Fruit fly (Drosophila melanogaster) whole organism, embryonic: Measurements from ENCODE around the gene Zaf1.
A peak's percentile ranks its signal among the peaks of the same experiment; 100 is the strongest.

Source experiments
- Bdp1 ChIP-seq: fragments of 200-800 bp; sonication (Bioruptor generic); optimal IDR thresholded peaks from 3 replicates; lab custom pipeline; 2016; ENCODE audit warnings: missing biosample characterization, missing genetic modification characterization
- CG11723 ChIP-seq: fragments of 200-800 bp; sonication (Bioruptor generic); optimal IDR thresholded peaks from 2 replicates; lab custom pipeline; 2017; ENCODE audit warnings: missing biosample characterization, mild to moderate bottlenecking, missing genetic modification characterization
- CG15479 ChIP-seq: fragments of 200-800 bp; sonication (Bioruptor generic); optimal IDR thresholded peaks from 3 replicates; lab custom pipeline; 2019; ENCODE audit warnings: missing biosample characterization, mild to moderate bottlenecking, missing genetic modification characterization, moderate library complexity
- CG16863 ChIP-seq: fragments of 200-800 bp; sonication (Bioruptor generic); optimal IDR thresholded peaks from 3 replicates; lab custom pipeline; 2016; ENCODE audit warnings: missing biosample characterization, missing genetic modification characterization
- CG18476 ChIP-seq: fragments of 200-800 bp; sonication (Bioruptor generic); optimal IDR thresholded peaks from 2 replicates; lab custom pipeline; 2016; ENCODE audit warnings: missing biosample characterization, mild to moderate bottlenecking, missing genetic modification characterization
- CG18599 ChIP-seq: fragments of 200-800 bp; sonication (Bioruptor generic); optimal IDR thresholded peaks from 3 replicates; lab custom pipeline; 2017; ENCODE audit warnings: missing biosample characterization, missing genetic modification characterization, mild to moderate bottlenecking, moderate library complexity, missing genetic modification reagents
- CG2712 ChIP-seq: fragments of 200-800 bp; optimal IDR thresholded peaks from 3 replicates; lab custom pipeline; 2019; ENCODE audit warnings: missing biosample characterization, mild to moderate bottlenecking, missing genetic modification characterization, moderate library complexity
- CG30431 ChIP-seq: fragments of 200-800 bp; sonication (Bioruptor generic); optimal IDR thresholded peaks from 2 replicates; lab custom pipeline; 2017; ENCODE audit warnings: missing biosample characterization, missing genetic modification characterization
- CG32532 ChIP-seq: fragments of 200-800 bp; sonication (Bioruptor generic); IDR thresholded peaks from 2 replicates; pipeline ENCODE4 v1.3.6; 2022; ENCODE audit warnings: missing biosample characterization, missing genetic modification characterization
- CG32772 ChIP-seq: fragments of 200-800 bp; sonication (Bioruptor generic); IDR thresholded peaks from 2 replicates; pipeline ENCODE4 v1.3.6; 2022; ENCODE audit warnings: missing biosample characterization, missing genetic modification characterization
- CG6765 ChIP-seq: fragments of 200-800 bp; sonication (Bioruptor generic); optimal IDR thresholded peaks from 3 replicates; lab custom pipeline; 2017; ENCODE audit warnings: missing biosample characterization, mild to moderate bottlenecking, missing genetic modification characterization
- CG7987 ChIP-seq: fragments of 200-800 bp; sonication (Bioruptor generic); optimal IDR thresholded peaks from 2 replicates; lab custom pipeline; 2018; ENCODE audit warnings: missing biosample characterization, mild to moderate bottlenecking, missing genetic modification characterization, moderate library complexity
- CG8359 ChIP-seq: fragments of 200-800 bp; sonication (Bioruptor generic); optimal IDR thresholded peaks from 2 replicates; lab custom pipeline; 2017; ENCODE audit warnings: missing biosample characterization, mild to moderate bottlenecking, missing genetic modification characterization, borderline replicate concordance
- CG9727 ChIP-seq: fragments of 200-800 bp; sonication (Bioruptor generic); optimal IDR thresholded peaks from 3 replicates; lab custom pipeline; 2017; ENCODE audit warnings: missing biosample characterization, mild to moderate bottlenecking, missing genetic modification characterization
- GATAe ChIP-seq: fragments of 200-800 bp; sonication (Bioruptor generic); conservative IDR thresholded peaks from 2 replicates; pipeline ENCODE4 v1.3.6; 2022; ENCODE audit warnings: missing biosample characterization, missing genetic modification characterization
- Lim3 ChIP-seq: fragments of 200-800 bp; sonication (Bioruptor generic); IDR thresholded peaks from 2 replicates; pipeline ENCODE4 v1.3.6; 2022; ENCODE audit warnings: missing biosample characterization, missing genetic modification characterization
- MBD-R2 ChIP-seq: fragments of 200-800 bp; sonication (Bioruptor generic); IDR thresholded peaks from 2 replicates; pipeline ENCODE4 v1.3.6; 2022; ENCODE audit warnings: missing biosample characterization, missing genetic modification characterization
- NC2β ChIP-seq: fragments of 200-800 bp; sonication (Bioruptor generic); optimal IDR thresholded peaks from 2 replicates; lab custom pipeline; 2016; ENCODE audit warnings: missing biosample characterization, missing genetic modification characterization
- Nf-YB ChIP-seq: fragments of 200-800 bp; sonication (Bioruptor generic); optimal IDR thresholded peaks from 3 replicates; lab custom pipeline; 2019; ENCODE audit warnings: missing biosample characterization, mild to moderate bottlenecking, missing genetic modification characterization, moderate library complexity
- Scr ChIP-seq: fragments of 200-800 bp; sonication (Bioruptor generic); IDR thresholded peaks from 2 replicates; pipeline ENCODE4 v1.3.6; 2022; ENCODE audit warnings: missing biosample characterization, missing genetic modification characterization; ENCODE audit not compliant: partially characterized antibody
- Usf ChIP-seq: fragments of 200-800 bp; sonication (Bioruptor generic); optimal IDR thresholded peaks from 2 replicates; lab custom pipeline; 2017; ENCODE audit warnings: missing genotype, missing biosample characterization, missing genetic modification characterization
- ab ChIP-seq: fragments of 200-800 bp; sonication (Bioruptor generic); optimal IDR thresholded peaks from 2 replicates; lab custom pipeline; 2016; ENCODE audit warnings: missing biosample characterization, missing genetic modification characterization
- bab2 ChIP-seq: fragments of 200-800 bp; sonication (Bioruptor generic); optimal IDR thresholded peaks from 2 replicates; lab custom pipeline; 2016; ENCODE audit warnings: missing biosample characterization, missing genetic modification characterization
- bbx ChIP-seq: fragments of 200-800 bp; sonication (Bioruptor generic); IDR thresholded peaks from 2 replicates; pipeline ENCODE4 v1.3.6; 2022; ENCODE audit warnings: missing biosample characterization, missing genetic modification characterization; ENCODE audit not compliant: partially characterized antibody
- croc ChIP-seq: fragments of 200-800 bp; sonication (Bioruptor generic); conservative IDR thresholded peaks from 3 replicates; pipeline ENCODE4 v1.3.6; 2022; ENCODE audit warnings: missing biosample characterization, missing genetic modification characterization
- cwo ChIP-seq: fragments of 200-800 bp; sonication (Bioruptor generic); optimal IDR thresholded peaks from 3 replicates; lab custom pipeline; 2017; ENCODE audit warnings: missing biosample characterization, missing genetic modification characterization, mild to moderate bottlenecking, moderate library complexity, missing genetic modification reagents
- dan ChIP-seq: fragments of 200-800 bp; sonication (Bioruptor generic); IDR thresholded peaks from 2 replicates; pipeline ENCODE4 v1.3.6; 2022; ENCODE audit warnings: missing biosample characterization, missing genetic modification characterization
- ems ChIP-seq: fragments of 200-800 bp; sonication (Bioruptor generic); optimal IDR thresholded peaks from 3 replicates; lab custom pipeline; 2016; ENCODE audit warnings: missing biosample characterization, missing genetic modification characterization
- esg ChIP-seq: fragments of 200-800 bp; sonication (Bioruptor generic); conservative IDR thresholded peaks from 2 replicates; pipeline ENCODE4 v1.3.6; 2022; ENCODE audit warnings: missing biosample characterization, missing genetic modification characterization
- ewg ChIP-seq: fragments of 200-800 bp; sonication (Bioruptor generic); optimal IDR thresholded peaks from 3 replicates; lab custom pipeline; 2017; ENCODE audit warnings: mild to moderate bottlenecking, missing biosample characterization, missing genetic modification reagents, missing genetic modification characterization
- fd102C ChIP-seq: fragments of 200-800 bp; sonication (Bioruptor generic); optimal IDR thresholded peaks from 2 replicates; lab custom pipeline; 2018; ENCODE audit warnings: missing biosample characterization, mild to moderate bottlenecking, missing genetic modification characterization, moderate library complexity
- fru ChIP-seq: fragments of >200 bp; optimal IDR thresholded peaks from 2 replicates; lab custom pipeline; 2017
- hb ChIP-seq: fragments of 200-800 bp; sonication (Bioruptor generic); IDR thresholded peaks from 3 replicates; pipeline ENCODE4 v1.3.6; 2022; ENCODE audit warnings: missing biosample characterization, missing genetic modification characterization; ENCODE audit not compliant: partially characterized antibody
- inv ChIP-seq: fragments of 200-800 bp; sonication (Bioruptor generic); IDR thresholded peaks from 2 replicates; pipeline ENCODE4 v1.3.6; 2022; ENCODE audit warnings: missing biosample characterization, missing genetic modification characterization; ENCODE audit not compliant: partially characterized antibody
- jigr1 ChIP-seq: fragments of 200-800 bp; sonication (Bioruptor generic); IDR thresholded peaks from 3 replicates; pipeline ENCODE4 v1.3.6; 2022; ENCODE audit warnings: missing biosample characterization, missing genetic modification characterization
- jing ChIP-seq: fragments of 200-800 bp; sonication (Bioruptor generic); optimal IDR thresholded peaks from 2 replicates; lab custom pipeline; 2018; ENCODE audit warnings: missing biosample characterization, mild to moderate bottlenecking, missing genetic modification characterization
- kni ChIP-seq: fragments of 200-800 bp; sonication (Bioruptor generic); optimal IDR thresholded peaks from 3 replicates; lab custom pipeline; 2017; ENCODE audit warnings: mild to moderate bottlenecking, missing biosample characterization, missing genetic modification reagents, missing genetic modification characterization
- lilli ChIP-seq: fragments of 200-800 bp; sonication (Bioruptor generic); optimal IDR thresholded peaks from 3 replicates; lab custom pipeline; 2016; ENCODE audit warnings: missing biosample characterization, missing genetic modification characterization
- pb ChIP-seq: fragments of 200-800 bp; sonication (Bioruptor generic); optimal IDR thresholded peaks from 3 replicates; lab custom pipeline; 2016; ENCODE audit warnings: missing biosample characterization, missing genetic modification characterization
- phol ChIP-seq: fragments of 200-800 bp; sonication (Bioruptor generic); optimal IDR thresholded peaks from 3 replicates; lab custom pipeline; 2018; ENCODE audit warnings: missing biosample characterization, mild to moderate bottlenecking, missing genetic modification characterization, moderate library complexity
- pita ChIP-seq: fragments of 200-800 bp; sonication (Bioruptor generic); optimal IDR thresholded peaks from 2 replicates; lab custom pipeline; 2017; ENCODE audit warnings: missing biosample characterization, mild to moderate bottlenecking, missing genetic modification characterization
- sc ChIP-seq, 3 experiments: fragments of >200 bp in 2 of 3; fragments of 200-800 bp in 1 of 3; sonication (Bioruptor generic) in 1 of 3; optimal IDR thresholded peaks; 2 replicates in 2 of 3; 3 replicates in 1 of 3; lab custom pipeline; 2017; ENCODE audit warnings: mild to moderate bottlenecking in 1 of 3, missing biosample characterization in 1 of 3, missing genetic modification characterization in 1 of 3, missing genetic modification reagents in 1 of 3
- sens-2 ChIP-seq: fragments of 200-800 bp; sonication (Bioruptor generic); IDR thresholded peaks from 2 replicates; pipeline ENCODE4 v1.3.6; 2022; ENCODE audit warnings: missing biosample characterization, missing genetic modification characterization
- sisA ChIP-seq: fragments of 200-800 bp; sonication (Bioruptor generic); IDR thresholded peaks from 2 replicates; pipeline ENCODE4 v1.3.6; 2022; ENCODE audit warnings: missing biosample characterization, missing genetic modification characterization
- sob ChIP-seq: fragments of 200-800 bp; sonication (Bioruptor generic); IDR thresholded peaks from 2 replicates; pipeline ENCODE4 v1.3.6; 2022; ENCODE audit warnings: missing biosample characterization, missing genetic modification characterization
- tin ChIP-seq: fragments of 200-800 bp; sonication (Bioruptor generic); optimal IDR thresholded peaks from 3 replicates; lab custom pipeline; 2016; ENCODE audit warnings: missing biosample characterization, missing genetic modification characterization
- zen2 ChIP-seq: fragments of 200-800 bp; sonication (Bioruptor generic); IDR thresholded peaks from 3 replicates; pipeline ENCODE4 v1.3.6; 2022; ENCODE audit warnings: missing biosample characterization, missing genetic modification characterization; ENCODE audit not compliant: partially characterized antibody
- zfh2 ChIP-seq: fragments of 200-800 bp; sonication (Bioruptor generic); optimal IDR thresholded peaks from 2 replicates; lab custom pipeline; 2016; ENCODE audit warnings: missing biosample characterization, missing genetic modification characterization

Gene Zaf1

dm6 chr3R:11650105-11651039 lies 24.9 kb upstream of the Zaf1 start, which contains the start of the genes Csk and Elp1 (continued):
- no peak for TF ChIP-seq Usf (GFP tag; lab: Kevin White, UChicago)
- peak; percentile 37; the same call in 1 of the 2 replicates for TF ChIP-seq inv (GFP tag; lab: Robert Waterston, UW)
- TF ChIP-seq Bdp1 (GFP tag; lab: Kevin White, UChicago) = peak; percentile 48
- TF ChIP-seq NC2β (GFP tag; lab: Kevin White, UChicago) = no peak
- peak; percentile 28 for TF ChIP-seq CG18476 (GFP tag; lab: Kevin White, UChicago)
- peak; percentile 65 for TF ChIP-seq CG9727 (GFP tag; lab: Kevin White, UChicago)
- no peak for TF ChIP-seq Lim3 (GFP tag; lab: Robert Waterston, UW)
- peak; percentile 41 for TF ChIP-seq tin
- TF ChIP-seq pita (GFP tag; lab: Kevin White, UChicago) = no peak
- TF ChIP-seq lilli = peak; percentile 55
- no peak for TF ChIP-seq pb (GFP tag; lab: Kevin White, UChicago)
- peak; percentile 52 for TF ChIP-seq MBD-R2
- TF ChIP-seq CG16863 (GFP tag; lab: Kevin White, UChicago) = no peak
- peak; percentile 39 for TF ChIP-seq kni (GFP tag; lab: Kevin White, UChicago)
- peak; percentile 22 for TF ChIP-seq Nf-YB (GFP tag; lab: Kevin White, UChicago)
- peak; percentile 21 for TF ChIP-seq CG11723 (GFP tag; lab: Kevin White, UChicago)
- peak; percentile 84 for TF ChIP-seq CG15479 (GFP tag; lab: Kevin White, UChicago)
- peak; percentile 61 for TF ChIP-seq cwo (GFP tag; lab: Kevin White, UChicago)
- peak; percentile 26 for TF ChIP-seq CG30431 (GFP tag; lab: Kevin White, UChicago)
- no peak for TF ChIP-seq hb (GFP tag; lab: Robert Waterston, UW)
- no peak for TF ChIP-seq CG6765 (GFP tag; lab: Kevin White, UChicago)
- TF ChIP-seq fd102C = peak; percentile 34
- peak; percentile 22 for TF ChIP-seq bab2 (GFP tag; lab: Kevin White, UChicago)
- peak; percentile 68 for TF ChIP-seq CG2712
- no peak for TF ChIP-seq sens-2 (GFP tag; lab: Robert Waterston, UW)
- TF ChIP-seq esg = no peak
- no peak for TF ChIP-seq jing (GFP tag; lab: Kevin White, UChicago)
- TF ChIP-seq sob = peak; percentile 47; the same call in 1 of the 2 replicates
- no peak for TF ChIP-seq CG32772 (GFP tag; lab: Robert Waterston, UW)
- TF ChIP-seq CG8359 (GFP tag; lab: Kevin White, UChicago) = no peak
- TF ChIP-seq phol (tag; lab: Kevin White, UChicago) = peak; percentile 100
- TF ChIP-seq sisA (GFP tag; lab: Robert Waterston, UW) = no peak; the same call in 1 of the 2 replicates
- peak; percentile 63 for TF ChIP-seq CG18599 (GFP tag; lab: Kevin White, UChicago)
- TF ChIP-seq zfh2 (GFP tag; lab: Kevin White, UChicago) = peak; percentile 71
- TF ChIP-seq ewg (GFP tag; lab: Kevin White, UChicago) = peak; percentile 73
- TF ChIP-seq dan (GFP tag; lab: Robert Waterston, UW) = no peak
- TF ChIP-seq CG7987 = no peak

- TF ChIP-seq croc (GFP tag; lab: Robert Waterston, UW) (peak; percentile 82), sens-2 (GFP tag; lab: Robert Waterston, UW) (peak; percentile 88), ab (peak; percentile 97), CG32532 (GFP tag; lab: Robert Waterston, UW) (peak; percentile 99), sc (optimal IDR thresholded peaks at IDR 0.05; lab: Kevin White, UChicago) (no peak), sc (GFP tag; optimal IDR thresholded peaks at IDR 0.05; lab: Kevin White, UChicago) (peak; percentile 66), CG30431 (GFP tag; lab: Kevin White, UChicago) (peak; percentile 86), zen2 (GFP tag; lab: Robert Waterston, UW) (no peak), jigr1 (GFP tag; lab: Robert Waterston, UW) (peak; percentile 85), bbx (no peak), Scr (no peak), fru (no peak), ems (GFP tag; lab: Kevin White, UChicago) (peak; percentile 96), GATAe (GFP tag; lab: Robert Waterston, UW) (peak; percentile 67; the same call in 1 of the 2 replicates)
Measured at dm6 chr3R:11649449-11649848, 24.0 kb upstream of the Zaf1 start.
